Fruit fly (Drosophila melanogaster) Kc167 (cell line): Measurements from ENCODE around the gene lsn.

Experiments used
- Myc ChIP-seq: fragments of >200 bp; optimal IDR thresholded peaks from 2 replicates; lab custom pipeline; 2017; ENCODE audit warnings: missing external identifiers
- Sin3A ChIP-seq: fragments of >200 bp; optimal IDR thresholded peaks from 2 replicates; lab custom pipeline; 2018; ENCODE audit warnings: missing external identifiers
- h ChIP-seq: fragments of >200 bp; optimal IDR thresholded peaks from 3 replicates; lab custom pipeline; 2018; ENCODE audit warnings: missing external identifiers
- insv ChIP-seq: fragments of >200 bp; optimal IDR thresholded peaks from 3 replicates; lab custom pipeline; 2018; ENCODE audit warnings: missing external identifiers
- psq ChIP-seq: fragments of >200 bp; optimal IDR thresholded peaks from 2 replicates; lab custom pipeline; 2017; ENCODE audit warnings: missing external identifiers
- ttk ChIP-seq: sonication (Bioruptor generic); optimal IDR thresholded peaks from 2 replicates; lab custom pipeline; 2017; ENCODE audit warnings: missing external identifiers

The lsn gene

DNA sequence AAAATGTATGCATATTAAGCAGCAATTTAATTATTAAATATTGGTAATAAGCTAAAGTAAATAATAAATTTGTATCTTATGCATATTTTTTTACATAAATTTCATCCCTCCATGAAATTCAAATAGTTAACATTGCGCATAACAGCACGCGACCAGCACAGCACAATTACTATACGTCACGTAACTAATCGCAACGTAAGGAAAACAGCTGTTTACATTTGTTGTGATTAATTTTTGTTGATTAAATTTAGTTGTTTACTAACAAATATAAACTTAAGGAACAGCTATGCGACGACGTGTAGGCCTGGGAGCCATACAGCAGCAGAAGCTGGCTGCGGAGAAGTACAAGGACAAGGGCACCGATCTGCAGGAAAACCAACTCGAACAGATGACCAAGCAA lies at the start of gene lsn:
TSS of gene lsn (plus strand) at position 177 of the 400 bp plus-strand sequence.
- TF ChIP-seq ttk (no peak), insv (lab: Kevin White, UChicago) (no peak), Sin3A (no peak), psq (no peak), h (no peak), Myc (no peak)

DNA sequence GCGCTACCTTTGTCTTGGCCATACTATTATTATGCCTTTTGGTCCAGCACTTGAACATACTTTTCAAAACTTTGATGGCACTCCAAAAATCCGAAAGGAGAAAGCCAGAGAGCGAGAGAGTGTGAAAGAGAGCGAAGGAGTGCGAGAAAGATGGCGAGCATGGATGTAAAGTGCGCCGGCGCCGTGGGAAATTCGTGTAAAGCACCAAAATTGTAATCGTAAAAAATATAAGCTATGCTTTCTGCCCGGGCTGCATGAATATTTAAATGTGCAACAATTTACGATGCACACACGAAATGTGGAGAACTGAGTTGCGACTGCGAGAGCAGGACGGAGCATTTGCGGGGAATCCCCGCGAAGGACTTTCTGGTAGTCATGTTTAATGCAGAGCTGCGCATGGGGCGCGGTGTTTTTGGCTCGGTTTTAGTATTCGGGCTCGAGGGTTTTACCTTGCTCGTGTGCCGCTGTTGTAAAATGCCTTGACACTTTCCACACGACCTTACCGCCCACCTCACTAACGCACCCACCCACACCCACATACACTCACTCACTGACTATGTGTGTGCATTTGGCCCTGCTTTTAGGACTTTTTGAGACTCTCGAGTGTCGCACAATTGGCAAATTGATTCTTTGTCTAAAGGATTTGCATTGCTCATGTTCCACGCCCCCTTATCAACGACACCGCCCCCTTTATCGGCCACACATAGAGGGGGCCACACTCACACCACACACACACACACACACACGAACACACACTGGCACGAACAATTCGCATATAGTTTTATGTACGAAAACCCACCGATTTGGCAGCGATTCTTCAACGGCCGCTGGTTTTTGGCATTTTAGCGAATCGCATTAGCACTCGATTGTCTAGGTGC lies 43.0 kb upstream of the lsn start:
- TF ChIP-seq psq (no peak), Myc (no peak), ttk (no peak), h (no peak), insv (lab: Kevin White, UChicago) (no peak), Sin3A (no peak)

dm6 chr3R:21822562-21822933 lies 42.4 kb upstream of the lsn start, which contains the start of gene CASK:
TSS of gene CASK (minus strand) at chr3R:21822674.
- no peak for TF ChIP-seq ttk
- TF ChIP-seq Sin3A, result no peak
- TF ChIP-seq h, result no peak
- TF ChIP-seq insv (lab: Kevin White, UChicago), result no peak
- TF ChIP-seq psq, result no peak
- TF ChIP-seq Myc, result no peak

dm6 chr3R:21823076-21823475 lies 41.9 kb upstream of the lsn start:
- TF ChIP-seq ttk, result no peak
- TF ChIP-seq Myc, result no peak
- TF ChIP-seq psq, result no peak
- TF ChIP-seq insv (lab: Kevin White, UChicago), result no peak
- no peak for TF ChIP-seq Sin3A
- TF ChIP-seq h, result no peak

- TF ChIP-seq h, result no peak
- TF ChIP-seq insv (lab: Kevin White, UChicago), result no peak
- no peak for TF ChIP-seq Sin3A
- no peak for TF ChIP-seq ttk
- TF ChIP-seq Myc, result no peak
- no peak for TF ChIP-seq psq
These were observed 41.1 kb upstream of the lsn start for dm6 chr3R:21823699-21824406.

DNA sequence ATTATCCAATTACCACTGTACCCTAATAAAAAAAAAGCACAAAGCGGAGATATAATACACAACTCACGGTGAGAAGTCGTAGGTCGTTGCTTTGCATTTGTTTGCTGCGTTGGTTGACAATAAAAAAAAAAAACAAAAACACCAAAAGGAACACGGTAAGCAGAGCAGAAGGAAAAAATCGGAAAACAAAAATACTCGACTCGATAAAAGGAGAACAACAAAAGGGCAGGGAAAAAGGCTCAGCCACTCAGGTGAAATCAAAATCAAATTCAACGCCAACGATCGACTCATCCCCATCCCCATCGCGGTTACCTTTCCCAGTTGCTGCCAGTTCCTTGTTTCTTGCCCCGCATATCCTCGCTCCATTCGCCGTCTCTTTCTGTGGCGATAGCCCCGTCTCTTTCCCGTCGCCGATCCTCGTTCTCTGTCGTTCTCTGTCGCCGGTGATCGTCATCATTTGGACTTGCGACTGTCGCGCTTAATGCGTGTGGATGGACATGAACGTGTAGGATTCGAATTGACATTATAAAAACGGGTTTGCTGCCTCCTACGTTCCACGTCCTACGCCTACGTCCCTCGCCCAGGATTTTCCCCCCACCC lies 40.5 kb upstream of the lsn start:
- TF ChIP-seq ttk (no peak), insv (lab: Kevin White, UChicago) (no peak), Myc (no peak), psq (no peak), Sin3A (no peak), h (no peak)

DNA sequence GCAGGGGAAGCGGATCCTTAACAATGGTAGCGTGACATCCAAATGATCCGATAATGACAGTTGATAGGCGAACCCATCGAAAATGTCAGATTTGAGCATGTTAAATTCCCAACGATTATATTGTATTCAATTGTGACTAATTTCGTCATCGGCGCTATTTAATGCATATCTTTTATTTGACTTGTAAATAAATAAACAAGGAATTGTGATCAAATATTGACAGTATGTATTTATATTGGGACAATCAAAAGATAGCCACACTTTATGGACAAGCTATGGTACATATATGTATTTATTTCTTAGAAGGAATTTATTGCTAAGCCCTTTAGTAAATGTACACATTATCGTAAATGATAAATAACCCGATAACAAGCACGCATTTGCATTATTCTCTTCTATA lies 39.8 kb upstream of the lsn start:
- TF ChIP-seq ttk (no peak), psq (no peak)

dm6 chr3R:21825775-21826558 lies 39.0 kb upstream of the lsn start:
- TF ChIP-seq psq, result no peak
- TF ChIP-seq h, result no peak
- no peak for TF ChIP-seq Sin3A
- no peak for TF ChIP-seq Myc
- TF ChIP-seq insv (lab: Kevin White, UChicago), result no peak
- TF ChIP-seq ttk, result no peak

DNA sequence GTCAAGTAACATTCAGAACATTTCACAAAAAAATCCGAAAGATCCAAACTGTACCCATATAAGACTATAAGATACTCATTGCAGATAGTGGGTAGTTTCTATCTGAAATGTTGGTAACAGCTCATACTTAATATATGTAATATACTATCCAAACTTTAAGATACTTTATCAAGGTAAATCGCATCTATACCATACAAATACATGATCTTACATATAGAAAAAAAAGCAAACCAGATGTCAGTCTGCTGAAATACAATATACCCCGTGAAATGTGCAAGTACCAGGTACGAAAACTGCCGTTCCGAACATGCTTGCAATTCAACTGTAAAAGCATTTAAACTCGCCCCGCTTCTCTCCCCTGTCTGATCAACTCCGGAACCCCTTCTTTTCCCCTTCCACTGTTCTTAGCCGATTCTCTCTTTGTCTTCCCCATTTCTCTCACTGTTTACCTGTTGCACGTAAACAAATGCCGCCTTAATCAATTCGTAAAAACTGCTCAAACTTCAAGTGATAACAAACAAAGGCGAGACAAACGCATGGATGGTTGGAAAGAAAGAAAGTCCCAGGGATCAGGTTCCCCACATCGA lies 37.4 kb upstream of the lsn start:
- no peak for TF ChIP-seq insv (lab: Kevin White, UChicago)
- TF ChIP-seq Myc, result no peak
- TF ChIP-seq h, result no peak
- no peak for TF ChIP-seq Sin3A
- TF ChIP-seq psq, result no peak
- no peak for TF ChIP-seq ttk

DNA sequence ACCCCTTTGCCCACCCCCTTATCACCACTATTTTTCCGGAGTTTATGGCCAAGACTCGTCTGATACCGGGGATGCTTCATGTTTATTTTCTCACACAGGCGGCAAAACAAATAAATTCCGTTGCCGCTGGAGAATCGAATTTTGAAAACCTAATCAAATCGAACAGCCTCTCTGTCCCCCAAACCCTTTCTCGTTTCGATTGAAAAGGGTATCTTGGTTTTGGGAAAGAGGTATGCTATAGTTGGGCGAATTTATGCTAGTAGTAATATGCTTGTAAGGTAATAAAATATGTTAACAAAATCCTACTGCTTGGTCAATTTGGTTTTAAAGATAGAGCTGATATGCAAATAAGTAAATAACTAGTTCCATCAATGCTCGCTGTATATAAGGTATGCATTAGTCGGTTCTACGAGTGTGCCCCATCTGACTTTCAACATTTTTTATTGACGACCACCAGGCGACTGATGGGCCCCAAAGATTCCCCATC lies 36.9 kb upstream of the lsn start:
- TF ChIP-seq Sin3A (no peak), Myc (no peak), h (no peak), insv (lab: Kevin White, UChicago) (no peak), ttk (no peak), psq (no peak)

DNA sequence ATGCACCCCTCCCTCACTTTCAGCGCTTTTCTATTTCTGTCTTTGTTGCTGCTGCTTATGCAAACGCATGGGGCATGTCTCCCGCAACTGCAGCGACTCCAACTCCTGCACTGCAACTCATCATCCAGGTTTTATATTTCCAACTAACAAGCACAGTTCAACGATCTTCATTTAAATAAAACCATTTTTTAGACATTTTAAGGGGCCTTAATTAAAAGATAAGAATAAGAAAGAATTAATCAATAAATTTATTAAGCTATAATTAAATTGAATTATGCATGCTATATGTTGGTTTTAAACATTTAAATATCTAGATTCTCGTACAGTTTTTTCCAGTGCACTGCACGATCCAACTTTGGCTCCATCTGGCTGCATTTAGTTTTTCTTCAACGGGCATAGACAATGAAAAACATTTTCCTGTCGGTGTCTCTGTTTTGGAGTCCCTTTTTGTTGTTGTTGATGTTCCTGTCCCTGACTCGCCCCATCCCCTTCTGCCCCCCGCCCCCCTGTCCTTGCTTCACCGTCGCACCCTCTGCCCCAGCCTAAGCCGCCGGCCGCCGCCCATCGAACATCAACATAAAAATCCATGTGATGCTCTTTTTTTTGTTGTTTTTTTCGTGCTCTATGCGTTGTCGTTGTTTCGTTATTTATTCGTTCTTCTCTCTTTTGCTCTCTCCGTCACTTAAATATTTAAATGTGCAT lies 36.0 kb upstream of the lsn start:
- TF ChIP-seq insv (lab: Kevin White, UChicago) (no peak), h (no peak), psq (no peak), Sin3A (no peak), ttk (no peak)

DNA sequence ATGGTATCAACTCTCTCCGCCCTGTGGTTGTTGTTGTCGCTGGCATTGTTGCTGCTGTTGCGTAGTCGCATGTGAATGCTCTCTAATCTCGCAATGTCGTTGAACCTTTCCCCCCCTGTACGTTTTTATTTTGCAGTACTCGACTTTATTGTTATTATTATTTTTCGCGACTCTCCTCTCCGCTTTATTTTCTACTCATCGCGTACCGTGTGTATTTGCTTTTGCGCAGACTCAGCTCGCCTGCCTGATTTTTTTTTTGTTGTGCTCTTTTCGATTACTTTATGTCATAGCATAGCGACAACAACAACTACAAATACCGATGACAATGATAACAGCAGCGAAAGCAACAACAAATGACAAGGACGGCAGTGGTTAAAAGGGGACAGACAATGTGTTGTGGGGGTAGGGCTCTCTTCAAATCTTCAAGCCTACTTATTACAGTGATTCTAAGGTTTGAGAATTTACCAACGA lies 35.4 kb upstream of the lsn start:
- TF ChIP-seq insv (lab: Kevin White, UChicago) (no peak), h (no peak), Sin3A (no peak), Myc (no peak), psq (no peak), ttk (no peak)
